Worm (Caenorhabditis elegans) whole organism, L4 larva: ENCODE results near the gene T05A8.1.

Source experiments
- F26F4.8 ChIP-seq: fragments of 200-800 bp; sonication (Bioruptor generic); conservative IDR thresholded peaks from 2 replicates; pipeline ENCODE4 v1.3.6; 2022; ENCODE audit warnings: missing genetic modification characterization, missing compliant biosample characterization
- T20F7.1 ChIP-seq: fragments of 200-800 bp; sonication (Bioruptor generic); optimal IDR thresholded peaks from 2 replicates; lab custom pipeline; 2018; ENCODE audit warnings: mild to moderate bottlenecking, missing genetic modification characterization, missing compliant biosample characterization
- Y48G9A.11 ChIP-seq: fragments of 200-800 bp; sonication (Bioruptor generic); IDR thresholded peaks from 2 replicates; pipeline ENCODE4 v1.3.6; 2022; ENCODE audit warnings: missing genetic modification reagents, missing genetic modification characterization, missing compliant biosample characterization
- Y5F2A.4 ChIP-seq: fragments of 200-800 bp; sonication (Bioruptor generic); optimal IDR thresholded peaks from 2 replicates; lab custom pipeline; 2018; ENCODE audit warnings: mild to moderate bottlenecking, missing genetic modification characterization, missing compliant biosample characterization
- ZK337.2 ChIP-seq: fragments of 200-800 bp; sonication (Bioruptor generic); IDR thresholded peaks from 2 replicates; pipeline ENCODE4 v1.3.6; 2022; ENCODE audit warnings: missing genetic modification reagents, missing genetic modification characterization, missing compliant biosample characterization
- ZK546.5 ChIP-seq, 2 experiments: sonication (generic microtip); optimal IDR thresholded peaks; 2 replicates each; lab custom pipeline; 2017; ENCODE audit warnings: missing biosample characterization in 2 of 2, missing genetic modification characterization in 2 of 2
- aha-1 ChIP-seq: fragments of 150-350 bp; peaks from one replicate; lab custom pipeline; 2014; ENCODE audit warnings: missing biosample characterization, missing genetic modification characterization
- arid-1 ChIP-seq: fragments of 200-800 bp; sonication (Bioruptor generic); conservative IDR thresholded peaks from 2 replicates; pipeline ENCODE4 v1.3.6; 2022; ENCODE audit warnings: missing genetic modification reagents, missing genetic modification characterization, missing compliant biosample characterization
- attf-4 ChIP-seq: sonication (generic microtip); optimal IDR thresholded peaks from 3 replicates; lab custom pipeline; 2017; ENCODE audit warnings: missing biosample characterization, missing genetic modification characterization
- ceh-28 ChIP-seq: fragments of 150-350 bp; optimal IDR thresholded peaks from 2 replicates; lab custom pipeline; 2014; ENCODE audit warnings: missing biosample characterization, missing genetic modification reagents, missing genetic modification characterization
- ceh-32 ChIP-seq: sonication (generic microtip); optimal IDR thresholded peaks from 2 replicates; lab custom pipeline; 2016; ENCODE audit warnings: mild to moderate bottlenecking, missing genetic modification characterization, missing compliant biosample characterization; ENCODE audit not compliant: poor library complexity
- daf-16 ChIP-seq, 3 experiments: sonication (generic microtip); optimal IDR thresholded peaks; 2 replicates each; lab custom pipeline; 2016 to 2017; ENCODE audit warnings: missing genetic modification characterization in 3 of 3, missing genetic modification reagents in 3 of 3, mild to moderate bottlenecking in 2 of 3, missing compliant biosample characterization in 2 of 3, missing biosample characterization in 1 of 3, moderate library complexity in 1 of 3
- daf-8 ChIP-seq: fragments of 200-800 bp; sonication (Bioruptor generic); IDR thresholded peaks from 2 replicates; pipeline ENCODE4 v1.3.6; 2022; ENCODE audit warnings: missing genetic modification characterization, missing compliant biosample characterization
- dmd-6 ChIP-seq: fragments of 200-800 bp; sonication (Bioruptor generic); IDR thresholded peaks from 2 replicates; pipeline ENCODE4 v1.3.6; 2022; ENCODE audit warnings: missing genetic modification reagents, missing genetic modification characterization, missing compliant biosample characterization
- duxl-1 ChIP-seq: sonication (generic microtip); optimal IDR thresholded peaks from 2 replicates; lab custom pipeline; 2016; ENCODE audit warnings: mild to moderate bottlenecking, missing genetic modification characterization, moderate library complexity, missing compliant biosample characterization; ENCODE audit not compliant: poor library complexity
- dve-1 ChIP-seq: sonication (generic microtip); optimal IDR thresholded peaks from 2 replicates; lab custom pipeline; 2017; ENCODE audit warnings: antibody characterized with exemption, mild to moderate bottlenecking, missing genetic modification characterization, missing compliant biosample characterization; ENCODE audit not compliant: insufficient read depth
- egl-27 ChIP-seq: sonication (generic microtip); optimal IDR thresholded peaks from 3 replicates; lab custom pipeline; 2017; ENCODE audit warnings: missing biosample characterization, missing genetic modification reagents, missing genetic modification characterization
- egl-43 ChIP-seq: fragments of 200-800 bp; sonication (Bioruptor generic); IDR thresholded peaks from 2 replicates; pipeline ENCODE4 v1.3.6; 2022; ENCODE audit warnings: missing genetic modification reagents, missing genetic modification characterization, missing compliant biosample characterization
- gei-8 ChIP-seq: fragments of 200-800 bp; sonication (Bioruptor generic); optimal IDR thresholded peaks from 2 replicates; lab custom pipeline; 2018; ENCODE audit warnings: mild to moderate bottlenecking, missing genetic modification characterization, missing compliant biosample characterization
- hlh-11 ChIP-seq: fragments of 200-800 bp; sonication (Bioruptor generic); optimal IDR thresholded peaks from 2 replicates; lab custom pipeline; 2018; ENCODE audit warnings: mild to moderate bottlenecking, missing genetic modification characterization, missing compliant biosample characterization
- hmg-1.1 ChIP-seq: fragments of 200-800 bp; sonication (Bioruptor generic); IDR thresholded peaks from 2 replicates; pipeline ENCODE4 v1.3.6; 2022; ENCODE audit warnings: missing genetic modification reagents, missing genetic modification characterization, missing compliant biosample characterization
- jun-1 ChIP-seq: fragments of 150-350 bp; optimal IDR thresholded peaks from 2 replicates; lab custom pipeline; 2014; ENCODE audit warnings: missing biosample characterization, missing genetic modification reagents, missing genetic modification characterization
- lim-7 ChIP-seq: fragments of 200-800 bp; sonication (Bioruptor generic); IDR thresholded peaks from 2 replicates; pipeline ENCODE4 v1.3.6; 2022; ENCODE audit warnings: missing genetic modification characterization, missing compliant biosample characterization
- lin-1 ChIP-seq: fragments of 200-800 bp; sonication (Bioruptor generic); IDR thresholded peaks from 2 replicates; pipeline ENCODE4 v1.3.6; 2022; ENCODE audit warnings: missing genetic modification reagents, missing genetic modification characterization, missing compliant biosample characterization
- lin-29 ChIP-seq: fragments of 200-800 bp; sonication (Bioruptor generic); IDR thresholded peaks from 2 replicates; pipeline ENCODE4 v1.3.6; 2022; ENCODE audit warnings: missing genetic modification reagents, missing genetic modification characterization, missing compliant biosample characterization
- lin-38 ChIP-seq: fragments of 200-800 bp; sonication (Bioruptor generic); IDR thresholded peaks from 2 replicates; pipeline ENCODE4 v1.3.6; 2022; ENCODE audit warnings: missing genetic modification reagents, missing genetic modification characterization, missing compliant biosample characterization
- lsy-2 ChIP-seq, 2 experiments: fragments of 150-350 bp in 1 of 2; sonication (generic microtip) in 1 of 2; optimal IDR thresholded peaks; 2 replicates each; lab custom pipeline; 2014 to 2017; ENCODE audit warnings: missing biosample characterization in 2 of 2, missing genetic modification characterization in 2 of 2
- madf-9 ChIP-seq: fragments of 200-800 bp; sonication (Bioruptor generic); conservative IDR thresholded peaks from 2 replicates; pipeline ENCODE4 v1.3.6; 2022; ENCODE audit warnings: missing genetic modification reagents, missing genetic modification characterization, missing compliant biosample characterization
- mes-2 ChIP-seq: sonication (generic microtip); optimal IDR thresholded peaks from 2 replicates; lab custom pipeline; 2016; ENCODE audit warnings: missing genotype, mild to moderate bottlenecking, missing genetic modification characterization, missing compliant biosample characterization; ENCODE audit not compliant: poor library complexity, severe bottlenecking
- nhr-10 ChIP-seq: fragments of 150-350 bp; optimal IDR thresholded peaks from 2 replicates; lab custom pipeline; 2014; ENCODE audit warnings: missing biosample characterization, missing genetic modification characterization
- nhr-102 ChIP-seq: sonication (generic microtip); optimal IDR thresholded peaks from 2 replicates; lab custom pipeline; 2016; ENCODE audit warnings: mild to moderate bottlenecking, missing genetic modification characterization, moderate library complexity, missing compliant biosample characterization
- nhr-111 ChIP-seq: fragments of 200-800 bp; sonication (Bioruptor generic); optimal IDR thresholded peaks from 2 replicates; lab custom pipeline; 2018; ENCODE audit warnings: mild to moderate bottlenecking, missing genetic modification characterization, missing compliant biosample characterization
- nhr-237 ChIP-seq: sonication (generic microtip); optimal IDR thresholded peaks from 2 replicates; lab custom pipeline; 2017; ENCODE audit warnings: missing biosample characterization, missing genetic modification characterization
- nhr-28 ChIP-seq: fragments of 150-350 bp; optimal IDR thresholded peaks from 2 replicates; lab custom pipeline; 2014; ENCODE audit warnings: missing biosample characterization, missing genetic modification characterization
- nhr-41 ChIP-seq: fragments of 200-800 bp; sonication (Bioruptor generic); IDR thresholded peaks from 2 replicates; pipeline ENCODE4 v1.3.6; 2022; ENCODE audit warnings: missing genetic modification reagents, missing genetic modification characterization, missing compliant biosample characterization
- nhr-42 ChIP-seq: fragments of 200-800 bp; sonication (Bioruptor generic); IDR thresholded peaks from 2 replicates; pipeline ENCODE4 v1.3.6; 2022; ENCODE audit warnings: missing genetic modification characterization, missing compliant biosample characterization
- nhr-6 ChIP-seq: fragments of 150-350 bp; optimal IDR thresholded peaks from 2 replicates; lab custom pipeline; 2014; ENCODE audit warnings: missing biosample characterization, missing genetic modification characterization
- nhr-76 ChIP-seq: fragments of 150-350 bp; optimal IDR thresholded peaks from 2 replicates; lab custom pipeline; 2014; ENCODE audit warnings: missing biosample characterization, missing genetic modification characterization
- php-3 ChIP-seq: fragments of 200-800 bp; sonication (Bioruptor generic); IDR thresholded peaks from 2 replicates; pipeline ENCODE4 v1.3.6; 2022; ENCODE audit warnings: missing genetic modification reagents, missing genetic modification characterization, missing compliant biosample characterization
- pqm-1 ChIP-seq: sonication (generic microtip); optimal IDR thresholded peaks from 2 replicates; lab custom pipeline; 2017; ENCODE audit warnings: missing biosample characterization, missing genetic modification characterization
- skn-1 ChIP-seq: fragments of 150-350 bp; optimal IDR thresholded peaks from 2 replicates; lab custom pipeline; 2014; ENCODE audit warnings: missing biosample characterization, missing genetic modification characterization
- spr-1 ChIP-seq: sonication (generic microtip); optimal IDR thresholded peaks from 2 replicates; lab custom pipeline; 2016; ENCODE audit warnings: mild to moderate bottlenecking, missing genetic modification characterization, missing compliant biosample characterization
- spr-3 ChIP-seq: fragments of 200-800 bp; sonication (Bioruptor generic); optimal IDR thresholded peaks from 2 replicates; lab custom pipeline; 2018; ENCODE audit warnings: mild to moderate bottlenecking, missing genetic modification characterization, missing compliant biosample characterization
- unc-62 ChIP-seq, 3 experiments: fragments of 150-350 bp in 1 of 3; sonication (generic microtip); optimal IDR thresholded peaks in 2 of 3; peaks in 1 of 3; 1 replicate in 1 of 3; 2 replicates in 2 of 3; lab custom pipeline; 2014 to 2017; ENCODE audit warnings: missing biosample characterization in 3 of 3, missing genetic modification characterization in 3 of 3, missing genetic modification reagents in 3 of 3, missing genotype in 1 of 3

T05A8.1 gene

DNA sequence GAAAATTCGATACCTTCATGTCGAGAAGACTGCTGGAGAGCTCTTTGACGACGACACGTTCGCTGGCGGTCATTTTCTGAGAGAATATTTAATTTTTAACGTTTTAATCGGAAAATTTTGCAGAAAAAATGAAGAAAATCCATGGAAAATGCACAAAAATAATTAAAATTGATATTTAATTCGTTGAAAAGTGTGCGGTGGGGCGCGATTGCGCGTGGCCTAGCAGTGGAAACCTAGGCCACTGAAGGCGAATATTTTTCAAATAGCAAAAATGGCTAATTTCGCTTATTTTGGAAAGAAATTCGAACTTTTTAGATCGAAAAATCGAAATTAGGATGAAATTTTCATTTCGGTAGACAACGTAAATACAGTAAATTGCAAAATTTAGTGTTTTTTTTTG, 42.7 kb upstream of the T05A8.1 start, which contains the start of gene F29A7.6 (continued):
- no peak for TF ChIP-seq dve-1 (tag; lab: Kevin White, UChicago)

DNA sequence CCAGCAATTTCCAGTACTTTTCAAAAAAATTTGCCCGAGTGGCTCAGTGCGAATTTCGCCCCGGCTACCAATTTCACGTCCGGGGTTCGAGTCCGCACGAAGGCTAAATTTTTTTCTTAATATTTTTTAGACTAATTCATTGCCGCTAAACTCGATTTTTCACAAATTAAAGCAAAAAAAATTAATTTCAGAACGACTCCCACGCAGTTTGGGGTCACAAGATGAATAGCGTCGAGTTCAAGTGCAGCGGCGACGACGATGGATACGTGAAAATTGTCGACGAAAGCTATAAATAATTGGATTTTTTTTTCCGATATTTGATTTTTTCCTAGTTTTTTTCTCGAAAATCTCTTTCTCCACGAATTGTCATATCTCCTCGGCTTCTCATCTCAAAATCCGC, 41.4 kb upstream of the T05A8.1 start:
- TF ChIP-seq hlh-11 (no peak), spr-1 (tag; lab: Kevin White, UChicago) (no peak), daf-16 (GFP tag; optimal IDR thresholded peaks at IDR 0.05; lab: Kevin White, UChicago) (no peak), daf-16 (tag; optimal IDR thresholded peaks at IDR 0.05; lab: Kevin White, UChicago) (peak; percentile 28), lin-38 (GFP tag; lab: Robert Waterston, UW) (peak; percentile 73)

DNA sequence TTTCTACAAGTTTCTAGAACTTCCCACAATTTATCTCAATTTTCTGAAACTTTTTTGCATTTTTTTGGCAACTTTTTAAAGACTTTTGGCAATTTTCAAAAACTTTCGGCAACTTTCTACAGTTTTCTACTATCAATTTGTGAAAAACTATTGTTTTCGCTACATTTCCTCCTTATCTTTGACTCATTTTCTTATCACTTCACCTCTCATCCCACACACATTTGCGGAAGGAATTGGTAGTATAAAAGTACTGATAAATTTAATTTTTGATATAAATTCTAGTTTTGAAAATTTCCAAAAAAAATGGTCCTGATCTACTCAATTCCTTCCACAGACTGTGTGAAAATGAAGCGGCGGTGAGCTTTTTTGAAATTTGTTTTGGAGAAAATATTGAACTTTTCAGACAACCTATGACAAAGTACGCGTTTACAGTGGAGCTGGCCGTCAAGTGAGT, 39.8 kb upstream of the T05A8.1 start, which contains the start of gene F29A7.4:
TSS of gene F29A7.4 (plus strand) at position 404 of the 454 bp plus-strand sequence.
- no peak for TF ChIP-seq attf-4 (tag; lab: Kevin White, UChicago)
- no peak for TF ChIP-seq duxl-1
- TF ChIP-seq lsy-2 (tag; optimal IDR thresholded peaks at IDR 0.05; lab: Kevin White, UChicago): no peak
- no peak for TF ChIP-seq daf-8
- no peak for TF ChIP-seq lim-7 (GFP tag; lab: Robert Waterston, UW)
- TF ChIP-seq Y5F2A.4: no peak
- TF ChIP-seq ZK337.2: no peak
- TF ChIP-seq lin-1 (GFP tag; lab: Robert Waterston, UW): no peak
- no peak for TF ChIP-seq php-3 (GFP tag; lab: Robert Waterston, UW)
- TF ChIP-seq nhr-237 (tag; lab: Kevin White, UChicago): no peak
- no peak for TF ChIP-seq unc-62 (GFP tag; optimal IDR thresholded peaks at IDR 0.05 in 1 of 2; lab: Kevin White, UChicago)
- TF ChIP-seq unc-62 (tag; optimal IDR thresholded peaks at IDR 0.05; lab: Kevin White, UChicago): no peak
- no peak for TF ChIP-seq hmg-1.1
- TF ChIP-seq Y48G9A.11: no peak
- TF ChIP-seq nhr-28 (tag; lab: Kevin White, UChicago): peak; percentile 74
- no peak for TF ChIP-seq mes-2 (tag; lab: Kevin White, UChicago)
- no peak for TF ChIP-seq spr-3 (GFP tag; lab: Kevin White, UChicago)
- TF ChIP-seq ceh-32 (tag; lab: Kevin White, UChicago): no peak
- no peak for TF ChIP-seq aha-1 (tag; lab: Kevin White, UChicago)
- TF ChIP-seq pqm-1 (tag; lab: Kevin White, UChicago): peak; percentile 18
- TF ChIP-seq nhr-42 (GFP tag; lab: Robert Waterston, UW): no peak
- no peak for TF ChIP-seq daf-16 (GFP tag; optimal IDR thresholded peaks at IDR 0.05; lab: Kevin White, UChicago)
- peak; percentile 49 for TF ChIP-seq daf-16 (tag; optimal IDR thresholded peaks at IDR 0.05; lab: Kevin White, UChicago)
- no peak for TF ChIP-seq lin-29

DNA sequence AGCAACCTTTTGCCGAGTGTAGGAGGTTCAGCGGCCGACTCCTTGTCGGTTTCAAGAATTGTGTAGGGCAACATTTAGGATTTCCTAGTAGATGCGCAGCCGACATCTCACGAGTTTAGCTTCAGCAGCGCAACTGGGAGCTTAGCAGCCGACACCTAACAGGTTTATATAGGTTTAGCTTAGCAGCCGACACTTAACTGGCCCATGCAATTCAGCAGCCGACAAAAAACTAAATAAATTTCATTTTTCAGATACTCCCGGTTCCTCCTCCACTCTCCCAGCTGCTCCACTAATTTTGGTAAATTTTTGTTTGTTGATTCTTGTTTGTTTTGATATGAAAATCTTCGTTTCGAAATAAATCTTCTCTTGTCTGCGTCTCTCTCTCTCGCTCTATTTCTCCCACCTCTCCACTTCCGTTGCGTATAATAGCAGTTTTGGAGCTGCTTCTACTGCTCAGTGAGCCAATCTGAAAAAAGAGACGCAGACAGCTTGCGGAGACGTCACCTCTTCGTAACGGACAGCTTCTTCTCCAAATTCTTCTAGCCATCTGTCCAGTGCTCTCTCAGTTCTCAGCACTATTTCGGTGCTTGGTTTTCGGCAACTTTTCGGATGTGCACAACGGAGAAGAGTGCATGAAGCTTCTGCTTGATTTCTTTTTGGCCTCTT, 38.2 kb upstream of the T05A8.1 start:
- TF ChIP-seq lsy-2 (tag; optimal IDR thresholded peaks at IDR 0.05; lab: Kevin White, UChicago): peak in 1 of 2 experiments; percentile 58
- TF ChIP-seq nhr-41 (GFP tag; lab: Robert Waterston, UW): no peak
- TF ChIP-seq nhr-111 (GFP tag; lab: Kevin White, UChicago): no peak
- TF ChIP-seq ceh-28 (tag; lab: Kevin White, UChicago): no peak
- no peak for TF ChIP-seq spr-3 (GFP tag; lab: Kevin White, UChicago)
- TF ChIP-seq egl-27 (tag; lab: Kevin White, UChicago): no peak
- peak; percentile 27 for TF ChIP-seq hlh-11
- TF ChIP-seq T20F7.1 (GFP tag; lab: Kevin White, UChicago): no peak
- TF ChIP-seq gei-8 (GFP tag; lab: Kevin White, UChicago): no peak
- TF ChIP-seq jun-1 (tag; lab: Kevin White, UChicago): no peak
- TF ChIP-seq Y48G9A.11: no peak
- no peak for TF ChIP-seq nhr-102 (tag; lab: Kevin White, UChicago)
- TF ChIP-seq nhr-10 (tag; lab: Kevin White, UChicago): no peak
- no peak for TF ChIP-seq arid-1 (GFP tag; lab: Robert Waterston, UW)
- TF ChIP-seq egl-43 (GFP tag; lab: Robert Waterston, UW): peak; percentile 33; the same call in 1 of the 2 replicates
- TF ChIP-seq nhr-76 (tag; lab: Kevin White, UChicago): no peak
- TF ChIP-seq ZK546.5 (tag; optimal IDR thresholded peaks at IDR 0.05; lab: Kevin White, UChicago): no peak
- TF ChIP-seq nhr-6 (tag; lab: Kevin White, UChicago): no peak
- TF ChIP-seq dmd-6: no peak
- no peak for TF ChIP-seq skn-1 (tag; lab: Kevin White, UChicago)
- TF ChIP-seq F26F4.8 (GFP tag; lab: Robert Waterston, UW): no peak
- no peak for TF ChIP-seq madf-9
- TF ChIP-seq nhr-42 (GFP tag; lab: Robert Waterston, UW): no peak
- TF ChIP-seq nhr-28 (tag; lab: Kevin White, UChicago): no peak
